Fruit fly (Drosophila melanogaster) whole organism, pupa: Measurements from ENCODE around the gene CG32192.

Source experiments
- CG10348 ChIP-seq: fragments of 200-800 bp; sonication (Bioruptor generic); IDR thresholded peaks from 2 replicates; pipeline ENCODE4 v1.3.6; 2022; ENCODE audit warnings: missing biosample characterization, missing genetic modification characterization
- CG32121 ChIP-seq: fragments of 200-800 bp; sonication (Bioruptor generic); IDR thresholded peaks from 2 replicates; pipeline ENCODE4 v1.3.6; 2022; ENCODE audit warnings: missing biosample characterization, missing genetic modification characterization
- CG34367 ChIP-seq: fragments of 200-800 bp; sonication (Bioruptor generic); optimal IDR thresholded peaks from 2 replicates; lab custom pipeline; 2018; ENCODE audit warnings: missing biosample characterization, mild to moderate bottlenecking, missing genetic modification characterization
- D1 ChIP-seq: fragments of 200-800 bp; sonication (Bioruptor generic); optimal IDR thresholded peaks from 2 replicates; lab custom pipeline; 2018; ENCODE audit warnings: missing biosample characterization, mild to moderate bottlenecking, missing genetic modification characterization, moderate library complexity
- EcR ChIP-seq: fragments of 200-800 bp; sonication (Bioruptor generic); optimal IDR thresholded peaks from 3 replicates; lab custom pipeline; 2019; ENCODE audit warnings: missing biosample characterization, missing genetic modification characterization, mild to moderate bottlenecking, moderate library complexity, missing genetic modification reagents
- Ets98B ChIP-seq: fragments of 200-800 bp; sonication (Bioruptor generic); IDR thresholded peaks from 2 replicates; pipeline ENCODE4 v1.3.6; 2022; ENCODE audit warnings: missing biosample characterization, missing genetic modification characterization
- Pif1A ChIP-seq: fragments of 200-800 bp; sonication (Bioruptor generic); optimal IDR thresholded peaks from 3 replicates; lab custom pipeline; 2016; ENCODE audit warnings: missing biosample characterization, missing genetic modification characterization

dm6 chr3L:18003054-18003871 is 36.9 kb upstream of the CG32192 start:
- TF ChIP-seq D1 (tag; lab: Kevin White, UChicago) (peak; percentile 18), EcR (GFP tag; lab: Kevin White, UChicago) (peak; percentile 93), Pif1A (no peak), CG32121 (0 out of 2 replicates have a peak, but pooled peaks have one; percentile 40), CG34367 (peak; percentile 20), Ets98B (GFP tag; lab: Robert Waterston, UW) (peak; percentile 65), CG10348 (no peak)
